Worm (Caenorhabditis elegans): ENCODE measurements around the gene pnk-4.

pnk-4 gene

DNA sequence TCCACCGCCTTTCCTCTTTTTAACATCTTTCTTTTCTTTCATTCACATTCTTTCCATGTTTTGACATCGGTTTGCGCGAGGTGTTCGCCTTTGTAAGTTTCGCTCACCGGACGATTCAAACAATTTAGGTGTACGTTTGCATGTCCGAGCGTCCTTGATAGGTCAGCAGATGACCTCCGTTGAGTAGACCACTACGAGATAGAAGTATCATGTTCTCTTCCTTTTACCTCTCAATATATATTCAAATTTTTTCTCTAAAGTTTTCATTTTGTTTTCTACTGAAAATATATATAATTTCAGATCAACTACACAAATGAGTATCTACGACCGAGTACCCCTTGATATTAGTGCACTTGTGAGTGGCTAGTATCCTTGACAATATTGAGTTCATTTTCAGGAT lies 26.9 kb upstream of the pnk-4 start, which contains the start of gene C24H10.3:
TSS of gene C24H10.3 (plus strand) at position 301 of the 400 bp plus-strand sequence.
- TF ChIP-seq aly-2 (tag; optimal IDR thresholded peaks at IDR 0.05), result no peak
- no peak for TF ChIP-seq lir-3 (tag; optimal IDR thresholded peaks at IDR 0.05)
- no peak for TF ChIP-seq nhr-76 (tag; optimal IDR thresholded peaks at IDR 0.05)
- no peak for TF ChIP-seq hmg-1.1 (GFP tag; IDR thresholded peaks at IDR 0.05)
- TF ChIP-seq rbr-2 (tag; optimal IDR thresholded peaks at IDR 0.05), result no peak

DNA sequence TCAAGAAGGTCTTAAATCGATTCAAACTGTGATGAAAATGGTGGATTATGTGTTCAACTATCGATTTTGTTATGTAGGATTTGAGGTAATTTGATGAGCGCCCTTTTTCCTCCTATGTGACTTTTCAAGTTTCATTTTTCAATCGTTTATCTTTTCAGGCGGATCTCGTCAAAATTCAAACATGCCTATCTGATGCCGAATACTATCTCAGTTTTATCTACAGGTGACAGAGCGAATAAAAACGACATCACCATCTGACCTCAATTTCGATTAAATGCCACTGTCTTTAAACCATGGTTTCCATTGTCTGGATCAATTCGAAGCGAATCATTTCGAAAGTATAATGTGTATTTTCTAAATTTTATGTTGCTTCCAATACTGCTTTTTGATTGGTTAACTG lies 25.9 kb upstream of the pnk-4 start:
- TF ChIP-seq rbr-2 (tag; optimal IDR thresholded peaks at IDR 0.05) (no peak), unc-62 (GFP tag; optimal IDR thresholded peaks at IDR 0.05 in 1 of 2) (peak in 1 of 2 experiments; percentile 77), unc-62 (tag; optimal IDR thresholded peaks at IDR 0.05) (no peak), nhr-41 (GFP tag; IDR thresholded peaks at IDR 0.05) (no peak), jun-1 (tag; optimal IDR thresholded peaks at IDR 0.05) (no peak)

DNA sequence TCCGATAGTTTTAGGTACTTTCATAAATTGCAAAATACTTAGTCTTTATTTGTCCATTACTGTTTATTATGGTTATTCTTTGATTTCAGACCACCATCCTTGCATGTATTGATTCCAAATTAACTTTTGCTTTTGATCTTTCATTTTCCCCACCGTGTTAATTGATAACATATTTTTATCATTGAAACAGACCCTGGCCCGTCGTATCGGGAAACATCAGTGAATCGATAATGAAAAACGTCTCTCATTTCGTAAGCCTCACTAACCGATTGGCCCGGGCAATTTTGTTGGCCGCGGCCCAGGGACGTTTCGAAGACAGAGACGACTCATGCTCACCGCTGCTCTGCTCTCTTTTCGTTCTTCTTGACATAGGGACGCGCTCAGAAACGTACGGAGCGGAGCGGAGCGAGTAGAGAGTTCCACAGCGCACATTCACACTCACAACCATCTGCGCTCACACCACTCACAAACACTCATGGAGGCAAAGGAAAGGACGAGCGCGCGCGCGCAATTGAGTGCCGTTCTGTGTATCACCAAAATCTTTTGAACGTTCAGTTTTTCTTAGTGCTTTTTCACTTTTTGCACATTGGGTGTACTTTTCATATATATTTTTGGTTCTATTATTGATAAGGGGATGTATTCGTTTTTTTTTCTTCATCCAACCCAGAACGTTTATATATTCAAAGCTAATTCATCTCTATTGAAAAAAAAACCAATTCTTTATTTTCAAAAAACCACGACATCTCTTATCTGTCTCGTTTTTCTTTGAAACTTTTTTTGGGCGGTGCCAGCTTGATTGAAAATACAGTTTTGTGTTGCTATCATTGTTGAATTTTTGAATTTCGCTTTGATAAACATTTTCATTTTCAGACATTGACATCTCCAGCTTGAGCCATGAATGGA lies 23.6 kb upstream of the pnk-4 start, which contains the start of gene C24H10.2:
TSS of gene C24H10.2 (plus strand) at position 853 of the 903 bp plus-strand sequence.
- TF ChIP-seq pqm-1 (tag; optimal IDR thresholded peaks at IDR 0.05) (peak; percentile 9), spr-3 (GFP tag; optimal IDR thresholded peaks at IDR 0.05) (no peak), ceh-20 (GFP tag; IDR thresholded peaks at IDR 0.05) (0 out of 2 replicates have a peak, but pooled peaks have one; percentile 17), nhr-6 (tag; optimal IDR thresholded peaks at IDR 0.05) (peak; percentile 60), hlh-11 (tag; optimal IDR thresholded peaks at IDR 0.05) (peak; percentile 86), tra-1 (GFP tag; IDR thresholded peaks at IDR 0.05) (0 out of 2 replicates have a peak, but pooled peaks have one; percentile 51), lim-7 (GFP tag; IDR thresholded peaks at IDR 0.05) (0 out of 2 replicates have a peak, but pooled peaks have one; percentile 29), hmg-1.1 (GFP tag; IDR thresholded peaks at IDR 0.05) (peak; percentile 80), mes-2 (tag; optimal IDR thresholded peaks at IDR 0.05; ENCODE audit: poor library complexity, severe bottlenecking) (peak; percentile 61), nhr-77 (tag; optimal IDR thresholded peaks at IDR 0.05) (peak; percentile 8), mep-1 (tag; optimal IDR thresholded peaks at IDR 0.05) (peak; percentile 77), hif-1 (tag; optimal IDR thresholded peaks at IDR 0.05) (peak in 1 of 2 experiments; percentile 40), php-3 (GFP tag; IDR thresholded peaks at IDR 0.05) (peak; percentile 5; the same call in 1 of the 2 replicates), lsy-2 (tag; optimal IDR thresholded peaks at IDR 0.05) (peak; percentile 50 to 54), dve-1 (tag; optimal IDR thresholded peaks at IDR 0.05; ENCODE audit: insufficient read depth) (peak; percentile 17), daf-16 (GFP tag; optimal IDR thresholded peaks at IDR 0.05) (peak; percentile 23 to 25), daf-16 (tag; optimal IDR thresholded peaks at IDR 0.05) (peak; percentile 79), nhr-28 (tag; optimal IDR thresholded peaks at IDR 0.05) (peak; percentile 49), ctbp-1 (GFP tag; IDR thresholded peaks at IDR 0.05) (peak; percentile 67; the same call in 1 of the 2 replicates), nhr-102 (tag; optimal IDR thresholded peaks at IDR 0.05) (peak; percentile 35), dmd-6 (GFP tag; IDR thresholded peaks at IDR 0.05) (peak; percentile 56), rbr-2 (tag; optimal IDR thresholded peaks at IDR 0.05) (peak; percentile 64), mdl-1 (tag; optimal IDR thresholded peaks at IDR 0.05) (peak in 1 of 2 experiments; percentile 58), sdz-12 (GFP tag; optimal IDR thresholded peaks at IDR 0.05) (no peak), ama-1 (optimal IDR thresholded peaks at IDR 0.05) (no peak), zfp-2 (tag; optimal IDR thresholded peaks at IDR 0.05) (no peak), set-16 (GFP tag; IDR thresholded peaks at IDR 0.05) (peak; percentile 76), aha-1 (tag) (peak; percentile 32), ceh-28 (tag; optimal IDR thresholded peaks at IDR 0.05) (peak; percentile 11), nhr-48 (tag; optimal IDR thresholded peaks at IDR 0.05) (peak; percentile 45), hlh-30 (tag; optimal IDR thresholded peaks at IDR 0.05; ENCODE audit: insufficient read depth) (peak; percentile 41), mxl-3 (GFP tag; optimal IDR thresholded peaks at IDR 0.05) (peak; percentile 44), skn-1 (tag; optimal IDR thresholded peaks at IDR 0.05) (no peak), F37D6.2 (tag; optimal IDR thresholded peaks at IDR 0.05) (peak; percentile 37), ztf-11 (tag; optimal IDR thresholded peaks at IDR 0.05) (no peak), lin-38 (GFP tag; IDR thresholded peaks at IDR 0.05) (peak; percentile 51), Y5F2A.4 (GFP tag; optimal IDR thresholded peaks at IDR 0.05) (no peak)
